Worm (Caenorhabditis elegans): Measurements from ENCODE around the gene srg-48.
A peak's percentile ranks its signal among the peaks of the same experiment; 100 is the strongest.

The srg-48 gene

ce11 chrIV:7099377-7099776, 27.2 kb downstream of the srg-48 start:
- TF ChIP-seq tbx-2 (tag; optimal IDR thresholded peaks at IDR 0.05) = peak; percentile 15
- TF ChIP-seq ztf-11 (tag; optimal IDR thresholded peaks at IDR 0.05) = no peak
- TF ChIP-seq skn-1 (tag; optimal IDR thresholded peaks at IDR 0.05) = peak; percentile 3
- TF ChIP-seq isw-1 (GFP tag; IDR thresholded peaks at IDR 0.05) = no peak
- no peak for TF ChIP-seq lin-15B (tag; optimal IDR thresholded peaks at IDR 0.05)
- TF ChIP-seq lin-39 (tag; optimal IDR thresholded peaks at IDR 0.05) = no peak
- TF ChIP-seq snu-23 (GFP tag; optimal IDR thresholded peaks at IDR 0.05) = peak; percentile 28
- TF ChIP-seq sup-37 (GFP tag; optimal IDR thresholded peaks at IDR 0.05) = no peak
- no peak for TF ChIP-seq snpc-4 (tag; optimal IDR thresholded peaks at IDR 0.05)
- TF ChIP-seq tlp-1 (tag; optimal IDR thresholded peaks at IDR 0.05) = no peak
- peak; percentile 13 for TF ChIP-seq unc-130 (tag; optimal IDR thresholded peaks at IDR 0.05)
- peak; percentile 13 for TF ChIP-seq blmp-1 (tag; optimal IDR thresholded peaks at IDR 0.05)
- TF ChIP-seq ama-1 (optimal IDR thresholded peaks at IDR 0.05) = no peak
- peak; percentile 7 to 24 for TF ChIP-seq efl-1 (optimal IDR thresholded peaks at IDR 0.05)
- no peak for TF ChIP-seq efl-1 (GFP tag; optimal IDR thresholded peaks at IDR 0.05 in 1 of 2)
- TF ChIP-seq nhr-12 (tag; optimal IDR thresholded peaks at IDR 0.05) = no peak
- no peak for TF ChIP-seq fos-1 (tag; optimal IDR thresholded peaks at IDR 0.05)
- peak; percentile 65 for TF ChIP-seq lin-14 (GFP tag; optimal IDR thresholded peaks at IDR 0.05)
- TF ChIP-seq lir-3 (tag; optimal IDR thresholded peaks at IDR 0.05; ENCODE audit: poor library complexity) = peak; percentile 13
- TF ChIP-seq nhr-77 (tag; optimal IDR thresholded peaks at IDR 0.05) = peak; percentile 12
- TF ChIP-seq nhr-19 (GFP tag; conservative IDR thresholded peaks at IDR 0.05) = peak; percentile 39
- peak; percentile 52 for TF ChIP-seq nhr-71 (tag; optimal IDR thresholded peaks at IDR 0.05)
- peak; percentile 70 for TF ChIP-seq rnt-1 (tag; optimal IDR thresholded peaks at IDR 0.05)
- peak; percentile 34 for TF ChIP-seq nhr-20 (tag; optimal IDR thresholded peaks at IDR 0.05)
- TF ChIP-seq lsy-2 (tag; optimal IDR thresholded peaks at IDR 0.05) = peak in 1 of 2 experiments; percentile 22
- peak; percentile 11 for TF ChIP-seq ztf-4 (tag; optimal IDR thresholded peaks at IDR 0.05)

DNA sequence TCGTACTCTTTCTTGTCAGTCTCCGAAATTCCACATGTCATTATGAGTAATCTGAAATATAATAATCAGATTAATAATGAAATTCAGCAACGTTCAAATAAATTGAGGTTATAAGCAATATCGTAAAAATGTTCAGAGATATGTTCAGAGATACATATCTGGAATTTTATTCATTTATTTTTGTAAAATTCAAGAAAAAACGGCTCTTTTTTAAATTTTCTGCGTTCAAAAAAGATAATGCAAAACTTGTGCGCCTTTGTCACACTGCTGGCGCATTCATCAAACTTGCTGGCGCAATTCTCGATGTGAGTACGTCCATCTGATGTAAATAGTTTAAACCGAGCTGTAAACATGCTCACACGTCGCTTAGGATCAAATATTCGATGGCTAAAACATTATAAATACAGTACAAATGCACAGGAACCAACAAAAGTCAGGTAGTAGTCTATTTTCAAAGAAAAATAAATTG, 31.0 kb downstream of the srg-48 start, which contains the start of the genes rde-8 and ZC477.3:
Gene rde-8, minus strand, starts transcription at position 51 of the 469 bp plus-strand sequence.
Gene ZC477.3, plus strand, starts transcription at position 282 of the 469 bp plus-strand sequence.
- TF ChIP-seq fos-1 (tag; optimal IDR thresholded peaks at IDR 0.05) = peak; percentile 9
- peak; percentile 52 for TF ChIP-seq elt-2 (tag; optimal IDR thresholded peaks at IDR 0.05)
- TF ChIP-seq zip-4 (GFP tag; optimal IDR thresholded peaks at IDR 0.05) = peak; percentile 45
- peak; percentile 94 for TF ChIP-seq mep-1 (tag; optimal IDR thresholded peaks at IDR 0.05)
- TF ChIP-seq ceh-90 (tag; optimal IDR thresholded peaks at IDR 0.05) = no peak
- TF ChIP-seq mdl-1 (tag; optimal IDR thresholded peaks at IDR 0.05) = peak in 1 of 2 experiments; percentile 62
- TF ChIP-seq nhr-11 (tag; optimal IDR thresholded peaks at IDR 0.05) = peak; percentile 37
- TF ChIP-seq sup-37 (GFP tag; optimal IDR thresholded peaks at IDR 0.05) = peak; percentile 53
- peak in 2 of 6 experiments; percentile 0 to 3 for TF ChIP-seq elt-3 (tag; optimal IDR thresholded peaks at IDR 0.05)
- TF ChIP-seq C16A3.4 (tag; optimal IDR thresholded peaks at IDR 0.05) = peak; percentile 71
- TF ChIP-seq lin-13 (GFP tag; optimal IDR thresholded peaks at IDR 0.05) = peak; percentile 34
- peak; percentile 76 to 83 for TF ChIP-seq efl-1 (optimal IDR thresholded peaks at IDR 0.05)
- TF ChIP-seq efl-1 (GFP tag; optimal IDR thresholded peaks at IDR 0.05 in 1 of 2) = peak; percentile 76 to 97
- peak; percentile 57 for TF ChIP-seq aly-2 (tag; optimal IDR thresholded peaks at IDR 0.05)
- TF ChIP-seq unc-130 (tag; optimal IDR thresholded peaks at IDR 0.05) = peak; percentile 67
- peak; percentile 38 for TF ChIP-seq ceh-88 (GFP tag; IDR thresholded peaks at IDR 0.05)
- TF ChIP-seq egl-13 (tag; optimal IDR thresholded peaks at IDR 0.05) = peak; percentile 57
- TF ChIP-seq nhr-28 (tag; optimal IDR thresholded peaks at IDR 0.05) = no peak
- TF ChIP-seq lin-35 (GFP tag; optimal IDR thresholded peaks at IDR 0.05) = peak; percentile 79 to 86
- no peak for TF ChIP-seq unc-30 (tag; optimal IDR thresholded peaks at IDR 0.05)
- TF ChIP-seq snu-23 (GFP tag; optimal IDR thresholded peaks at IDR 0.05) = peak; percentile 90
- peak; percentile 85 to 86 for TF ChIP-seq lsy-2 (tag; optimal IDR thresholded peaks at IDR 0.05)
- peak; percentile 85 for TF ChIP-seq tbx-2 (tag; optimal IDR thresholded peaks at IDR 0.05)
- peak; percentile 23; the same call in 1 of the 2 replicates for TF ChIP-seq mab-9 (GFP tag; IDR thresholded peaks at IDR 0.05)
- peak; percentile 57 for TF ChIP-seq blmp-1 (tag; optimal IDR thresholded peaks at IDR 0.05)
- TF ChIP-seq dsc-1 (tag; optimal IDR thresholded peaks at IDR 0.05) = peak; percentile 83
- peak; percentile 82 for TF ChIP-seq xbp-1 (tag; optimal IDR thresholded peaks at IDR 0.05)
- TF ChIP-seq lir-3 (tag; optimal IDR thresholded peaks at IDR 0.05; ENCODE audit: poor library complexity) = peak; percentile 9
- TF ChIP-seq ceh-63 (GFP tag; optimal IDR thresholded peaks at IDR 0.05) = no peak
- peak; percentile 17 for TF ChIP-seq ama-1 (optimal IDR thresholded peaks at IDR 0.05)
- peak; percentile 89 for TF ChIP-seq nhr-47 (tag; optimal IDR thresholded peaks at IDR 0.05)
- TF ChIP-seq nhr-76 (tag; optimal IDR thresholded peaks at IDR 0.05) = no peak
- TF ChIP-seq C34B4.2 (tag; optimal IDR thresholded peaks at IDR 0.05) = no peak
- peak; percentile 80 for TF ChIP-seq snpc-4 (tag; optimal IDR thresholded peaks at IDR 0.05)
- TF ChIP-seq ztf-4 (tag; optimal IDR thresholded peaks at IDR 0.05) = no peak
- TF ChIP-seq isw-1 (GFP tag; IDR thresholded peaks at IDR 0.05) = peak; percentile 56
- TF ChIP-seq nhr-71 (tag; optimal IDR thresholded peaks at IDR 0.05) = peak; percentile 90
- no peak for TF ChIP-seq unc-62 (GFP tag; optimal IDR thresholded peaks at IDR 0.05)
- TF ChIP-seq dpl-1 (GFP tag; optimal IDR thresholded peaks at IDR 0.05) = peak; percentile 63 to 83 (median 80)
